Fruit fly (Drosophila melanogaster): Measurements from ENCODE around the gene Pcyt2.

Pcyt2 gene

DNA sequence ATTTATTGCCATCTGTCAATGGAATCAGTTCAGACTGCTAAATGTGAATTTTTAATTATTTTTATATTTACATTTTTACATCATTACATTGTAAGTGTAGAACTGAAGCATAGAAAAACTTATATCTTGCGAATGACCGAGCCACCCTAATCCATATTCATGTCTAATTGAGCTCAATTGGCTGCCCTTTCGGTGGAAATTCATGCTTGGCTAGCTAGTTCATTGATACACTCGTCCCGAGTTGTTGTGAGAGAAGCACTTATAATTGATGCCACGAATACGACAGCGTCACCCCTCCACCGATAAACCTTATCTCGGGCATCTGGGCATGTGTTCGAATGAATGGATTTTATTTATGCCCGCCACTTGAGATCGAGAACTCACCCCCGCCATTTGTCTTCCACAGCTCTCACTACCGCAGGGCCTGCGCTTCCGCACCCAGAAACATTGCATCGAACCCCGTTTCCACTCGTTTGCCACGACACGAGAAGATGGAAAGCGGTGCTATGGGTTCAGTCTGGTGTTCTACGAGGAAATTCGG is 14.9 kb upstream of the Pcyt2 start:
- TF ChIP-seq Myc (optimal IDR thresholded peaks at IDR 0.05): no peak
- no peak for TF ChIP-seq Sin3A (optimal IDR thresholded peaks at IDR 0.05)
- no peak for TF ChIP-seq h (optimal IDR thresholded peaks at IDR 0.05)
- no peak for TF ChIP-seq ttk (optimal IDR thresholded peaks at IDR 0.05)
- no peak for TF ChIP-seq psq (optimal IDR thresholded peaks at IDR 0.05)
- no peak for TF ChIP-seq insv (optimal IDR thresholded peaks at IDR 0.05)

- no peak for TF ChIP-seq Myc (optimal IDR thresholded peaks at IDR 0.05)
- peak; percentile 72 for TF ChIP-seq psq (optimal IDR thresholded peaks at IDR 0.05)
Observed at dm6 chr3L:1545693-1546329, 7.5 kb upstream of the Pcyt2 start, which contains the start of the genes CG32313 and Pcyt1. Gene CG32313, minus strand, starts transcription at chr3L:1545743. Gene Pcyt1, plus strand, starts transcription at chr3L:1546092.

dm6 chr3L:1546349-1547116 is 6.8 kb upstream of the Pcyt2 start:
- no peak for TF ChIP-seq Myc (optimal IDR thresholded peaks at IDR 0.05)
- no peak for TF ChIP-seq psq (optimal IDR thresholded peaks at IDR 0.05)
- no peak for TF ChIP-seq insv (optimal IDR thresholded peaks at IDR 0.05)
- no peak for TF ChIP-seq ttk (optimal IDR thresholded peaks at IDR 0.05)
- TF ChIP-seq Sin3A (optimal IDR thresholded peaks at IDR 0.05): no peak
- TF ChIP-seq h (optimal IDR thresholded peaks at IDR 0.05): no peak

dm6 chr3L:1547117-1547507 is 6.2 kb upstream of the Pcyt2 start:
- no peak for TF ChIP-seq psq (optimal IDR thresholded peaks at IDR 0.05)
- no peak for TF ChIP-seq Sin3A (optimal IDR thresholded peaks at IDR 0.05)
- no peak for TF ChIP-seq insv (optimal IDR thresholded peaks at IDR 0.05)
- TF ChIP-seq ttk (optimal IDR thresholded peaks at IDR 0.05): no peak
- no peak for TF ChIP-seq h (optimal IDR thresholded peaks at IDR 0.05)
- TF ChIP-seq Myc (optimal IDR thresholded peaks at IDR 0.05): no peak

dm6 chr3L:1548345-1548970 is 4.8 kb upstream of the Pcyt2 start:
- TF ChIP-seq ttk (optimal IDR thresholded peaks at IDR 0.05): no peak

- TF ChIP-seq Myc (optimal IDR thresholded peaks at IDR 0.05) (no peak), insv (optimal IDR thresholded peaks at IDR 0.05) (no peak), psq (optimal IDR thresholded peaks at IDR 0.05) (no peak), Sin3A (optimal IDR thresholded peaks at IDR 0.05) (no peak), ttk (optimal IDR thresholded peaks at IDR 0.05) (no peak), h (optimal IDR thresholded peaks at IDR 0.05) (no peak)
Observed at dm6 chr3L:1549148-1549547, 4.1 kb upstream of the Pcyt2 start.

dm6 chr3L:1549634-1550071 is 3.6 kb upstream of the Pcyt2 start:
- TF ChIP-seq Myc (optimal IDR thresholded peaks at IDR 0.05) (no peak), psq (optimal IDR thresholded peaks at IDR 0.05) (no peak), Sin3A (optimal IDR thresholded peaks at IDR 0.05) (no peak), insv (optimal IDR thresholded peaks at IDR 0.05) (no peak)

- TF ChIP-seq h (optimal IDR thresholded peaks at IDR 0.05): no peak
- no peak for TF ChIP-seq ttk (optimal IDR thresholded peaks at IDR 0.05)
- TF ChIP-seq insv (optimal IDR thresholded peaks at IDR 0.05): no peak
- TF ChIP-seq Myc (optimal IDR thresholded peaks at IDR 0.05): no peak
- TF ChIP-seq Sin3A (optimal IDR thresholded peaks at IDR 0.05): no peak
- TF ChIP-seq psq (optimal IDR thresholded peaks at IDR 0.05): no peak
Observed at dm6 chr3L:1550914-1551313, 2.4 kb upstream of the Pcyt2 start.

DNA sequence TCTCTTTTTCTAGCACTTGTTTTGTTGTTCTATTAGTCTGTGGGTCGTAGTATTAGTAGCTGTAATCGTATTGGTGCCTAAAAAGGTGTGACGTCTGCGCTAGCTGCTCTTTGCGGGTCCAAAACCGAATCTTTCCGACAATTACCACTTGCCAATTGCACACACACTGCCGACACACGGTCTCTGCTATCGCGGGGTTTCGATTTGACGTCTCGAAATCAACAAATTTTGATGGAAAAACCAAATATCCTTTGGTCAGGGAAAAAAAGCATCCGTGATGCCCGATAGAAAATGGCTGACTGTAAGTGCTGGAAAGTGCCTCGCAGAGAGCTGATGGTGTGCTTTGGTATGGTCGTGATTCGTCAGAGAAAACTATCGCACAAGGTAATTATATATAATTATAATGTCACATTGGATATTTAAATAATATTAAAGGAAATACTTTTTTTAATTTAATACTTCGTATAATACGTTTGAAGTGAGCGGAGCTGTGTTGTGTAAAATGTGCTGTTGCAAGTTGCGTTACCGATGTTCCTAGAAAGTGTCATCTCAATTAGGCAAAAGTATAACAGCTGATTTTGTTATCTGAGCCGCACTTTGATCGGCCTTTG is 5.0 kb downstream of the Pcyt2 start, which contains the start of the genes Pex10 and CG12099:
Pex10 (plus strand) TSS at position 51 of the 611 bp plus-strand sequence.
CG12099 (minus strand) TSS at position 307 of the 611 bp plus-strand sequence.
- no peak for TF ChIP-seq insv (optimal IDR thresholded peaks at IDR 0.05)
- TF ChIP-seq Sin3A (optimal IDR thresholded peaks at IDR 0.05): no peak
- no peak for TF ChIP-seq ttk (optimal IDR thresholded peaks at IDR 0.05)
- no peak for TF ChIP-seq h (optimal IDR thresholded peaks at IDR 0.05)
- TF ChIP-seq Myc (optimal IDR thresholded peaks at IDR 0.05): no peak
- no peak for TF ChIP-seq psq (optimal IDR thresholded peaks at IDR 0.05)

dm6 chr3L:1565092-1565491 is 11.8 kb downstream of the Pcyt2 start, which contains the start of gene CG12003:
Gene CG12003, plus strand, starts transcription at chr3L:1565392.
- TF ChIP-seq ttk (optimal IDR thresholded peaks at IDR 0.05): no peak

dm6 chr3L:1568225-1569161 is 15.2 kb downstream of the Pcyt2 start, which contains the start of gene CG7879:
Gene CG7879, minus strand, starts transcription at chr3L:1568608.
- no peak for TF ChIP-seq insv (optimal IDR thresholded peaks at IDR 0.05)

All from Kc167 (cell line).